Fruit fly (Drosophila melanogaster) whole organism, embryonic: Measurements from ENCODE around the gene Fatp1.

Experiments used
- ATbp ChIP-seq: fragments of 200-800 bp; sonication (Bioruptor generic); optimal IDR thresholded peaks from 2 replicates; lab custom pipeline; 2017; ENCODE audit warnings: missing biosample characterization, mild to moderate bottlenecking, missing genetic modification characterization, missing genetic modification reagents
- Atf6 ChIP-seq: fragments of 200-800 bp; sonication (Bioruptor generic); IDR thresholded peaks from 2 replicates; pipeline ENCODE4 v1.3.6; 2022; ENCODE audit warnings: missing biosample characterization, missing genetic modification characterization
- Awh ChIP-seq: fragments of 200-800 bp; sonication (Bioruptor generic); IDR thresholded peaks from 2 replicates; pipeline ENCODE4, ENCODE4 v1.3.6; 2022; ENCODE audit warnings: missing biosample characterization, missing genetic modification characterization
- CG10462 ChIP-seq: fragments of 200-800 bp; sonication (Bioruptor generic); optimal IDR thresholded peaks from 2 replicates; lab custom pipeline; 2016; ENCODE audit warnings: missing biosample characterization, missing genetic modification characterization
- CG12071 ChIP-seq: fragments of 200-800 bp; sonication (Bioruptor generic); optimal IDR thresholded peaks from 3 replicates; lab custom pipeline; 2018; ENCODE audit warnings: missing biosample characterization, mild to moderate bottlenecking, missing genetic modification characterization
- CG12219 ChIP-seq: fragments of 200-800 bp; sonication (Bioruptor generic); optimal IDR thresholded peaks from 3 replicates; lab custom pipeline; 2018; ENCODE audit warnings: missing biosample characterization, mild to moderate bottlenecking, missing genetic modification characterization
- CG12299 ChIP-seq: fragments of 200-800 bp; sonication (Bioruptor generic); optimal IDR thresholded peaks from 2 replicates; lab custom pipeline; 2018; ENCODE audit warnings: missing biosample characterization, mild to moderate bottlenecking, missing genetic modification characterization
- CG12942 ChIP-seq: fragments of 200-800 bp; sonication (Bioruptor generic); optimal IDR thresholded peaks from 3 replicates; lab custom pipeline; 2016; ENCODE audit warnings: missing biosample characterization, missing genetic modification characterization
- CG13775 ChIP-seq: fragments of 200-800 bp; sonication (Bioruptor generic); optimal IDR thresholded peaks from 3 replicates; lab custom pipeline; 2017; ENCODE audit warnings: missing biosample characterization, mild to moderate bottlenecking, missing genetic modification characterization
- CG13894 ChIP-seq: fragments of 200-800 bp; sonication (Bioruptor generic); optimal IDR thresholded peaks from 3 replicates; lab custom pipeline; 2018; ENCODE audit warnings: missing biosample characterization, mild to moderate bottlenecking, missing genetic modification characterization, moderate library complexity
- CG14014 ChIP-seq: fragments of 200-800 bp; sonication (Bioruptor generic); IDR thresholded peaks from 2 replicates; pipeline ENCODE4 v1.3.6; 2022; ENCODE audit warnings: missing biosample characterization, missing genetic modification characterization
- CG15514 ChIP-seq: fragments of 200-800 bp; sonication (Bioruptor generic); optimal IDR thresholded peaks from 3 replicates; lab custom pipeline; 2017; ENCODE audit warnings: missing biosample characterization, missing genetic modification characterization, mild to moderate bottlenecking, moderate library complexity, missing genetic modification reagents
- CG17385 ChIP-seq: fragments of 200-800 bp; sonication (Bioruptor generic); optimal IDR thresholded peaks from 3 replicates; lab custom pipeline; 2018; ENCODE audit warnings: missing biosample characterization, mild to moderate bottlenecking, missing genetic modification characterization
- CG31224 ChIP-seq: fragments of 200-800 bp; sonication (Bioruptor generic); IDR thresholded peaks from 2 replicates; pipeline ENCODE4 v1.3.6; 2022; ENCODE audit warnings: missing biosample characterization, missing genetic modification characterization
- CG31365 ChIP-seq: fragments of 200-800 bp; sonication (Bioruptor generic); optimal IDR thresholded peaks from 2 replicates; lab custom pipeline; 2018; ENCODE audit warnings: missing biosample characterization, mild to moderate bottlenecking, missing genetic modification characterization
- CG8388 ChIP-seq: fragments of 200-800 bp; sonication (Bioruptor generic); optimal IDR thresholded peaks from 2 replicates; lab custom pipeline; 2019; ENCODE audit warnings: missing biosample characterization, mild to moderate bottlenecking, missing genetic modification characterization, moderate library complexity
- Camta ChIP-seq: fragments of 200-800 bp; sonication (Bioruptor generic); optimal IDR thresholded peaks from 2 replicates; lab custom pipeline; 2016; ENCODE audit warnings: missing biosample characterization, missing genetic modification characterization
- Chrac-16 ChIP-seq: fragments of 200-800 bp; sonication (Bioruptor generic); optimal IDR thresholded peaks from 3 replicates; lab custom pipeline; 2016; ENCODE audit warnings: missing biosample characterization, missing genetic modification characterization
- Dek ChIP-seq: fragments of 200-800 bp; sonication (Bioruptor generic); optimal IDR thresholded peaks from 3 replicates; lab custom pipeline; 2019; ENCODE audit warnings: missing biosample characterization, mild to moderate bottlenecking, missing genetic modification characterization, moderate library complexity
- Dip2 ChIP-seq: fragments of 200-800 bp; sonication (Bioruptor generic); IDR thresholded peaks from 2 replicates; pipeline ENCODE4 v1.3.6; 2022; ENCODE audit warnings: missing biosample characterization, missing genetic modification characterization
- HLH3B ChIP-seq: fragments of 200-800 bp; sonication (Bioruptor generic); IDR thresholded peaks from 2 replicates; pipeline ENCODE4 v1.3.6; 2022; ENCODE audit warnings: missing biosample characterization, missing genetic modification characterization
- HLHmδ ChIP-seq: fragments of 200-800 bp; sonication (Bioruptor generic); optimal IDR thresholded peaks from 2 replicates; lab custom pipeline; 2018; ENCODE audit warnings: missing biosample characterization, mild to moderate bottlenecking, missing genetic modification characterization, moderate library complexity
- Hr78 ChIP-seq, 2 experiments: fragments of 200-800 bp in 1 of 2; fragments of >200 bp in 1 of 2; sonication (Bioruptor generic) in 1 of 2; optimal IDR thresholded peaks; 2 replicates each; lab custom pipeline; 2017 to 2019; ENCODE audit warnings: missing biosample characterization in 2 of 2, missing genetic modification characterization in 2 of 2, mild to moderate bottlenecking in 1 of 2, moderate library complexity in 1 of 2
- Meics ChIP-seq: fragments of 200-800 bp; sonication (Bioruptor generic); optimal IDR thresholded peaks from 2 replicates; lab custom pipeline; 2017; ENCODE audit warnings: missing biosample characterization, mild to moderate bottlenecking, missing genetic modification characterization
- Rfx ChIP-seq: fragments of 200-800 bp; sonication (Bioruptor generic); IDR thresholded peaks from 2 replicates; pipeline ENCODE4 v1.3.6; 2022; ENCODE audit warnings: missing biosample characterization, missing genetic modification characterization
- Sry-β ChIP-seq: fragments of 200-800 bp; sonication (Bioruptor generic); optimal IDR thresholded peaks from 2 replicates; lab custom pipeline; 2018; ENCODE audit warnings: missing biosample characterization, mild to moderate bottlenecking, missing genetic modification characterization, moderate library complexity
- Taf1 ChIP-seq: fragments of 200-800 bp; sonication (Bioruptor generic); IDR thresholded peaks from 2 replicates; pipeline ENCODE4 v1.3.6; 2022; ENCODE audit warnings: missing biosample characterization, missing genetic modification characterization
- croc ChIP-seq: fragments of 200-800 bp; sonication (Bioruptor generic); conservative IDR thresholded peaks from 3 replicates; pipeline ENCODE4 v1.3.6; 2022; ENCODE audit warnings: missing biosample characterization, missing genetic modification characterization
- dati ChIP-seq: fragments of 200-800 bp; sonication (Bioruptor generic); IDR thresholded peaks from 2 replicates; pipeline ENCODE4 v1.3.6; 2022; ENCODE audit warnings: missing biosample characterization, missing genetic modification characterization
- dm ChIP-seq: fragments of 200-800 bp; sonication (Bioruptor generic); optimal IDR thresholded peaks from 3 replicates; lab custom pipeline; 2016; ENCODE audit warnings: missing biosample characterization, missing genetic modification characterization
- ems ChIP-seq: fragments of 200-800 bp; sonication (Bioruptor generic); optimal IDR thresholded peaks from 3 replicates; lab custom pipeline; 2016; ENCODE audit warnings: missing biosample characterization, missing genetic modification characterization
- esg ChIP-seq: fragments of 200-800 bp; sonication (Bioruptor generic); conservative IDR thresholded peaks from 2 replicates; pipeline ENCODE4 v1.3.6; 2022; ENCODE audit warnings: missing biosample characterization, missing genetic modification characterization
- eve ChIP-seq, 2 experiments: fragments of >200 bp; optimal IDR thresholded peaks; 2 replicates each; lab custom pipeline; 2017; ENCODE audit warnings: missing biosample characterization in 2 of 2, missing genetic modification characterization in 2 of 2
- gsb ChIP-seq: fragments of 200-800 bp; sonication (Bioruptor generic); IDR thresholded peaks from 2 replicates; pipeline ENCODE4 v1.3.6; 2022; ENCODE audit warnings: missing biosample characterization, missing genetic modification characterization
- hb ChIP-seq: fragments of 200-800 bp; sonication (Bioruptor generic); IDR thresholded peaks from 3 replicates; pipeline ENCODE4 v1.3.6; 2022; ENCODE audit warnings: missing biosample characterization, missing genetic modification characterization; ENCODE audit not compliant: partially characterized antibody
- knrl ChIP-seq: fragments of 200-800 bp; sonication (Bioruptor generic); IDR thresholded peaks from 3 replicates; pipeline ENCODE4 v1.3.6; 2022; ENCODE audit warnings: missing biosample characterization, missing genetic modification characterization; ENCODE audit not compliant: partially characterized antibody
- lilli ChIP-seq: fragments of 200-800 bp; sonication (Bioruptor generic); optimal IDR thresholded peaks from 3 replicates; lab custom pipeline; 2016; ENCODE audit warnings: missing biosample characterization, missing genetic modification characterization
- p53 ChIP-seq: fragments of 200-800 bp; sonication (Bioruptor generic); optimal IDR thresholded peaks from 2 replicates; lab custom pipeline; 2016; ENCODE audit warnings: missing biosample characterization, missing genetic modification characterization
- pan ChIP-seq, 4 experiments: fragments of >200 bp in 3 of 4; fragments of 200-800 bp in 1 of 4; sonication (Bioruptor generic) in 1 of 4; optimal IDR thresholded peaks in 3 of 4; IDR thresholded peaks in 1 of 4; 2 replicates each; pipeline versions ENCODE4 v1.3.6 to Lab custom; 2017 to 2022; ENCODE audit warnings: missing biosample characterization in 2 of 4, missing genetic modification characterization in 2 of 4, mixed read lengths in 1 of 4
- pfk ChIP-seq: fragments of 200-800 bp; sonication (Bioruptor generic); optimal IDR thresholded peaks from 2 replicates; lab custom pipeline; 2018; ENCODE audit warnings: missing biosample characterization, mild to moderate bottlenecking, missing genetic modification characterization, moderate library complexity
- phol ChIP-seq: fragments of 200-800 bp; sonication (Bioruptor generic); optimal IDR thresholded peaks from 3 replicates; lab custom pipeline; 2018; ENCODE audit warnings: missing biosample characterization, mild to moderate bottlenecking, missing genetic modification characterization, moderate library complexity
- salm ChIP-seq: fragments of 200-800 bp; sonication (Bioruptor generic); optimal IDR thresholded peaks from 2 replicates; lab custom pipeline; 2018; ENCODE audit warnings: missing biosample characterization, mild to moderate bottlenecking, missing genetic modification characterization
- shn ChIP-seq: fragments of 200-800 bp; sonication (Bioruptor generic); optimal IDR thresholded peaks from 3 replicates; lab custom pipeline; 2016; ENCODE audit warnings: missing biosample characterization, missing genetic modification characterization
- sna ChIP-seq: fragments of 200-800 bp; sonication (Bioruptor generic); IDR thresholded peaks from 2 replicates; pipeline ENCODE4 v1.3.6; 2022; ENCODE audit warnings: missing biosample characterization, missing genetic modification characterization; ENCODE audit not compliant: partially characterized antibody
- sqz ChIP-seq: fragments of 200-800 bp; sonication (Bioruptor generic); optimal IDR thresholded peaks from 3 replicates; lab custom pipeline; 2018; ENCODE audit warnings: missing biosample characterization, mild to moderate bottlenecking, missing genetic modification characterization
- tio ChIP-seq: fragments of 200-800 bp; sonication (Bioruptor generic); optimal IDR thresholded peaks from 2 replicates; lab custom pipeline; 2017; ENCODE audit warnings: missing biosample characterization, missing genetic modification characterization, inconsistent platforms
- tna ChIP-seq: fragments of 200-800 bp; sonication (Bioruptor generic); IDR thresholded peaks from 2 replicates; pipeline ENCODE4 v1.3.6; 2022; ENCODE audit warnings: missing biosample characterization, missing genetic modification characterization; ENCODE audit not compliant: partially characterized antibody
- z ChIP-seq: fragments of 200-800 bp; sonication (Bioruptor generic); IDR thresholded peaks from 3 replicates; pipeline ENCODE4 v1.3.6; 2022; ENCODE audit warnings: missing biosample characterization, missing genetic modification characterization
- zfh2 ChIP-seq: fragments of 200-800 bp; sonication (Bioruptor generic); optimal IDR thresholded peaks from 2 replicates; lab custom pipeline; 2016; ENCODE audit warnings: missing biosample characterization, missing genetic modification characterization

Gene Fatp1

dm6 chr2L:10543048-10543752 lies 26.2 kb upstream of the Fatp1 start:
- peak; percentile 19 for TF ChIP-seq CG17385 (GFP tag; lab: Kevin White, UChicago)
- no peak for TF ChIP-seq dati (GFP tag; lab: Robert Waterston, UW)
- no peak for TF ChIP-seq Meics
- TF ChIP-seq Chrac-16 (GFP tag; lab: Kevin White, UChicago): no peak
- peak in 1 of 2 experiments; percentile 90 for TF ChIP-seq Hr78 (GFP tag; optimal IDR thresholded peaks at IDR 0.05; lab: Kevin White, UChicago)
- TF ChIP-seq CG12299 (tag; lab: Kevin White, UChicago): no peak
- peak; percentile 37 for TF ChIP-seq HLH3B (GFP tag; lab: Robert Waterston, UW)
- no peak for TF ChIP-seq shn (GFP tag; lab: Kevin White, UChicago)
- no peak for TF ChIP-seq Sry-β (GFP tag; lab: Kevin White, UChicago)
- TF ChIP-seq gsb (GFP tag; lab: Robert Waterston, UW): no peak
- no peak for TF ChIP-seq Taf1 (GFP tag; lab: Robert Waterston, UW)
- TF ChIP-seq phol (tag; lab: Kevin White, UChicago): peak; percentile 73
- peak; percentile 25 for TF ChIP-seq Dek (tag; lab: Kevin White, UChicago)
- peak in 1 of 2 experiments; percentile 56 for TF ChIP-seq eve (GFP tag; optimal IDR thresholded peaks at IDR 0.05; lab: Kevin White, UChicago)
- peak; percentile 57 for TF ChIP-seq croc (GFP tag; lab: Robert Waterston, UW)
- TF ChIP-seq sqz (GFP tag; lab: Kevin White, UChicago): peak; percentile 12
- TF ChIP-seq CG31365 (tag; lab: Kevin White, UChicago): no peak
- TF ChIP-seq ATbp (GFP tag; lab: Kevin White, UChicago): peak; percentile 62
- TF ChIP-seq tio: peak; percentile 33
- no peak for TF ChIP-seq CG12071 (GFP tag; lab: Kevin White, UChicago)
- no peak for TF ChIP-seq Rfx (GFP tag; lab: Robert Waterston, UW)
- no peak for TF ChIP-seq CG13894 (tag; lab: Kevin White, UChicago)
- TF ChIP-seq CG8388 (GFP tag; lab: Kevin White, UChicago): peak; percentile 74
- no peak for TF ChIP-seq p53 (GFP tag; lab: Kevin White, UChicago)
- TF ChIP-seq Dip2 (GFP tag; lab: Robert Waterston, UW): no peak
- TF ChIP-seq esg (GFP tag; lab: Robert Waterston, UW): peak; percentile 32; the same call in 1 of the 2 replicates
- no peak for TF ChIP-seq dm (GFP tag; lab: Kevin White, UChicago)
- no peak for TF ChIP-seq zfh2 (GFP tag; lab: Kevin White, UChicago)
- no peak for TF ChIP-seq knrl (GFP tag; lab: Robert Waterston, UW)
- no peak for TF ChIP-seq CG31224 (GFP tag; lab: Robert Waterston, UW)
- TF ChIP-seq CG10462 (GFP tag; lab: Kevin White, UChicago): no peak
- TF ChIP-seq z (GFP tag; lab: Robert Waterston, UW): 0 out of 3 replicates have a peak, but pooled peaks have one; percentile 34
- TF ChIP-seq sna (GFP tag; lab: Robert Waterston, UW): no peak
- no peak for TF ChIP-seq CG14014 (GFP tag; lab: Robert Waterston, UW)
- no peak for TF ChIP-seq ems
- TF ChIP-seq pfk (GFP tag; lab: Kevin White, UChicago): no peak
- no peak for TF ChIP-seq lilli (GFP tag; lab: Kevin White, UChicago)
- TF ChIP-seq pan (optimal IDR thresholded peaks at IDR 0.05; lab: Kevin White, UChicago): no peak
- peak in 1 of 2 experiments; percentile 33 for TF ChIP-seq pan (GFP tag; optimal IDR thresholded peaks at IDR 0.05 in 1 of 2, IDR thresholded peaks at IDR 0.05 in 1 of 2)
- TF ChIP-seq CG12219 (GFP tag; lab: Kevin White, UChicago): peak; percentile 5
- TF ChIP-seq CG12942 (GFP tag; lab: Kevin White, UChicago): no peak
- no peak for TF ChIP-seq Camta
- TF ChIP-seq CG15514 (GFP tag; lab: Kevin White, UChicago): no peak
- no peak for TF ChIP-seq salm
- no peak for TF ChIP-seq tna (GFP tag; lab: Robert Waterston, UW)
- TF ChIP-seq Atf6 (GFP tag; lab: Robert Waterston, UW): no peak
- no peak for TF ChIP-seq hb (GFP tag; lab: Robert Waterston, UW)
- peak; percentile 10 for TF ChIP-seq CG13775 (GFP tag; lab: Kevin White, UChicago)
- TF ChIP-seq Awh: 0 out of 2 replicates have a peak, but pooled peaks have one; percentile 41
- peak; percentile 75 for TF ChIP-seq HLHmδ (GFP tag; lab: Kevin White, UChicago)
